Worm (Caenorhabditis elegans) whole organism, L3 larva: ENCODE results near the gene ugt-53.

Experiments
- R02D3.7 ChIP-seq: fragments of 150-350 bp; optimal IDR thresholded peaks from 2 replicates; lab custom pipeline; 2014; ENCODE audit warnings: missing biosample characterization, missing genetic modification characterization
- ZK546.5 ChIP-seq: sonication (generic microtip); optimal IDR thresholded peaks from 2 replicates; lab custom pipeline; 2017; ENCODE audit warnings: missing biosample characterization, missing genetic modification characterization
- aly-2 ChIP-seq: fragments of 150-350 bp; optimal IDR thresholded peaks from 2 replicates; lab custom pipeline; 2014; ENCODE audit warnings: missing biosample characterization, missing genetic modification characterization
- ama-1 ChIP-seq: fragments of 150-350 bp; optimal IDR thresholded peaks from 2 replicates; lab custom pipeline; 2018
- ceh-16 ChIP-seq: sonication (generic microtip); optimal IDR thresholded peaks from 2 replicates; lab custom pipeline; 2017; ENCODE audit warnings: missing biosample characterization, missing genetic modification characterization
- ceh-28 ChIP-seq: fragments of 150-350 bp; optimal IDR thresholded peaks from 2 replicates; lab custom pipeline; 2014; ENCODE audit warnings: missing biosample characterization, missing genetic modification reagents, missing genetic modification characterization
- ceh-9 ChIP-seq: sonication (generic microtip); optimal IDR thresholded peaks from 2 replicates; lab custom pipeline; 2018; ENCODE audit warnings: missing biosample characterization, missing genetic modification characterization
- daf-12 ChIP-seq: fragments of 150-350 bp; optimal IDR thresholded peaks from 2 replicates; lab custom pipeline; 2014; ENCODE audit warnings: missing biosample characterization, missing genetic modification reagents, missing genetic modification characterization
- egl-5 ChIP-seq: fragments of 150-350 bp; optimal IDR thresholded peaks from 2 replicates; lab custom pipeline; 2017; ENCODE audit warnings: missing biosample characterization, missing genetic modification reagents, missing genetic modification characterization, inconsistent platforms
- elt-1 ChIP-seq: fragments of 150-350 bp; optimal IDR thresholded peaks from 2 replicates; lab custom pipeline; 2014; ENCODE audit warnings: missing biosample characterization, missing genetic modification characterization
- elt-2 ChIP-seq: sonication (generic microtip); optimal IDR thresholded peaks from 2 replicates; lab custom pipeline; 2016; ENCODE audit warnings: missing genetic modification reagents, mild to moderate bottlenecking, missing genetic modification characterization, missing compliant biosample characterization
- elt-3 ChIP-seq, 3 experiments: fragments of 150-350 bp in 1 of 3; sonication (generic microtip) in 2 of 3; optimal IDR thresholded peaks; 2 replicates in 2 of 3; 4 replicates in 1 of 3; lab custom pipeline; 2014 to 2017; ENCODE audit warnings: missing biosample characterization in 3 of 3, missing genetic modification characterization in 3 of 3
- eor-1 ChIP-seq, 2 experiments: fragments of 150-350 bp; optimal IDR thresholded peaks; 2 replicates each; lab custom pipeline; 2014 to 2018; ENCODE audit warnings: missing biosample characterization in 2 of 2, missing genetic modification characterization in 2 of 2
- fkh-2 ChIP-seq: fragments of 150-350 bp; optimal IDR thresholded peaks from 2 replicates; lab custom pipeline; 2014; ENCODE audit warnings: missing biosample characterization, missing genetic modification reagents, missing genetic modification characterization
- fos-1 ChIP-seq: fragments of 150-350 bp; optimal IDR thresholded peaks from 2 replicates; lab custom pipeline; 2014; ENCODE audit warnings: missing biosample characterization, missing genetic modification characterization
- hmg-11 ChIP-seq: sonication (generic microtip); optimal IDR thresholded peaks from 2 replicates; lab custom pipeline; 2016; ENCODE audit warnings: missing genetic modification characterization, missing compliant biosample characterization
- jun-1 ChIP-seq: fragments of 150-350 bp; optimal IDR thresholded peaks from 2 replicates; lab custom pipeline; 2014; ENCODE audit warnings: missing biosample characterization, missing genetic modification reagents, missing genetic modification characterization
- lin-15B ChIP-seq: fragments of 150-350 bp; optimal IDR thresholded peaks from 2 replicates; lab custom pipeline; 2014; ENCODE audit warnings: missing biosample characterization, missing genetic modification characterization
- lin-39 ChIP-seq: fragments of 150-350 bp; optimal IDR thresholded peaks from 2 replicates; lab custom pipeline; 2018; ENCODE audit warnings: missing biosample characterization, missing genetic modification reagents, missing genetic modification characterization
- mdl-1 ChIP-seq: fragments of 150-350 bp; optimal IDR thresholded peaks from 2 replicates; lab custom pipeline; 2014; ENCODE audit warnings: missing biosample characterization, missing genetic modification characterization
- mml-1 ChIP-seq: fragments of 150-350 bp; sonication (generic microtip); optimal IDR thresholded peaks from 3 replicates; lab custom pipeline; 2014; ENCODE audit warnings: missing biosample characterization, missing genetic modification characterization
- nhr-67 ChIP-seq: fragments of 150-350 bp; optimal IDR thresholded peaks from 2 replicates; lab custom pipeline; 2014; ENCODE audit warnings: missing biosample characterization, missing genetic modification characterization
- nhr-76 ChIP-seq: fragments of 150-350 bp; sonication (generic microtip); optimal IDR thresholded peaks from 5 replicates; lab custom pipeline; 2014; ENCODE audit warnings: missing biosample characterization, missing genetic modification characterization
- pha-4 ChIP-seq: fragments of 150-350 bp; optimal IDR thresholded peaks from 2 replicates; lab custom pipeline; 2014; ENCODE audit warnings: missing biosample characterization, missing genetic modification reagents, missing genetic modification characterization
- sea-2 ChIP-seq: fragments of 150-350 bp; sonication (generic microtip); optimal IDR thresholded peaks from 4 replicates; lab custom pipeline; 2014; ENCODE audit warnings: missing biosample characterization, missing genetic modification reagents, missing genetic modification characterization
- tbx-2 ChIP-seq: sonication (generic microtip); optimal IDR thresholded peaks from 2 replicates; lab custom pipeline; 2016; ENCODE audit warnings: mild to moderate bottlenecking, missing genetic modification characterization, missing compliant biosample characterization
- unc-39 ChIP-seq: sonication (generic microtip); optimal IDR thresholded peaks from 4 replicates; lab custom pipeline; 2017; ENCODE audit warnings: missing biosample characterization, missing genetic modification characterization
- unc-62 ChIP-seq: fragments of 150-350 bp; sonication (generic microtip); optimal IDR thresholded peaks from 4 replicates; lab custom pipeline; 2014; ENCODE audit warnings: missing biosample characterization, missing genetic modification reagents, missing genetic modification characterization
- ztf-4 ChIP-seq: fragments of 150-350 bp; optimal IDR thresholded peaks from 2 replicates; lab custom pipeline; 2014; ENCODE audit warnings: missing biosample characterization, missing genetic modification characterization

ugt-53 gene

DNA sequence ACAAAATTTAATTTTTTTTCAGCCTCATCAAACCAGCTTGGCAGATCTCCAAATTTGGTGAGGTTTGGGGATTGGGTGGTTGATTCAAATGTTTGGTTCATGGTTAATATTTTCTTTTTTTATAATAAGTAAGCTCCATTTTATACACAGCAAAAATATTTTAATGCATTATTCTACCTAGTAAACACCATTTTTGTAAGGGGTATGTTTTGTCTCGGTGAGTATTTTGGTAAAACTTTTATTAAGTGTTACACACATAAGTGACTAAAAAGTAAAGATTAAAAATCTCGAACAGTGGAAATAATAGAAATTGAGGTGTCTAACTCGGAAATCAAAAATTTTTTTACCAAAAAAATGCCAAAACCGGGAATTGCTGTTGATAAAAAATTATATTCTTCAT lies 39.5 kb downstream of the ugt-53 start, which contains the start of gene srw-4:
srw-4 (minus strand) TSS at position 101 of the 400 bp plus-strand sequence.
- TF ChIP-seq R02D3.7 (tag; lab: Kevin White, UChicago) (no peak), ZK546.5 (tag; lab: Kevin White, UChicago) (no peak), lin-39 (tag; lab: Kevin White, UChicago) (no peak)

DNA sequence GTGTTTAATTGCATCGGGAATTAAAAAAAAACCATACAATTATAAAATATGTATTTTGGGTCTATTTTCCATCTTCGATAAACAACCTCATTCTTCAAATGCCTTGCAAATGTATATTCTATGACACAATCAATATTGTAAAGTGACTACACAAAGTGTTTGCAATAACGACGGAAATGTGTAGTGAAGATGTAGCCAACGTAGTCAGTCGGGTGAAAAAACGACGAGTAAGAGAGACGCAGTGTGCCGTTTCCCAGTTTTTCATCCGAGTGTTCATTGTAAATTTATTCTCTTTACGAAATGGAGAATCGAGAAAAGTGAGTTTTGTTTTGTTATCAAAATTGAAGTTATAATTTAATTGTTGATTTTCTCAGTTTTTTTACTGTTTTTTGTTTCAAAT lies 42.8 kb downstream of the ugt-53 start, which contains the start of gene F37B4.15:
F37B4.15 (plus strand) TSS at position 301 of the 400 bp plus-strand sequence.
- TF ChIP-seq lin-39 (tag; lab: Kevin White, UChicago): no peak
- TF ChIP-seq aly-2 (tag; lab: Kevin White, UChicago): no peak

- TF ChIP-seq nhr-76 (tag; lab: Kevin White, UChicago) (no peak), ZK546.5 (tag; lab: Kevin White, UChicago) (no peak), ztf-4 (tag; lab: Kevin White, UChicago) (no peak), jun-1 (tag; lab: Kevin White, UChicago) (no peak), egl-5 (tag; lab: Kevin White, UChicago) (no peak), unc-62 (GFP tag; lab: Kevin White, UChicago) (no peak), eor-1 (tag; optimal IDR thresholded peaks at IDR 0.05; lab: Kevin White, UChicago) (no peak), lin-39 (tag; lab: Kevin White, UChicago) (no peak), nhr-67 (no peak), ama-1 (lab: Kevin White, UChicago) (no peak), mdl-1 (no peak), fos-1 (tag; lab: Kevin White, UChicago) (no peak), hmg-11 (tag; lab: Kevin White, UChicago) (no peak)
- TF ChIP-seq, all 47 proteins: peak for 0
Observed at ce11 chrV:2892976-2893375, 43.8 kb downstream of the ugt-53 start, which contains the start of gene srh-127. Gene srh-127 (plus strand): TSS chrV:2893276.

- peak; percentile 51 for TF ChIP-seq elt-2 (tag; lab: Kevin White, UChicago)
- no peak for TF ChIP-seq elt-1 (tag; lab: Kevin White, UChicago)
Observed at ce11 chrV:2896198-2896660, 47.1 kb downstream of the ugt-53 start, which contains the start of gene pals-32. Gene pals-32 (plus strand): TSS chrV:2896610.

DNA sequence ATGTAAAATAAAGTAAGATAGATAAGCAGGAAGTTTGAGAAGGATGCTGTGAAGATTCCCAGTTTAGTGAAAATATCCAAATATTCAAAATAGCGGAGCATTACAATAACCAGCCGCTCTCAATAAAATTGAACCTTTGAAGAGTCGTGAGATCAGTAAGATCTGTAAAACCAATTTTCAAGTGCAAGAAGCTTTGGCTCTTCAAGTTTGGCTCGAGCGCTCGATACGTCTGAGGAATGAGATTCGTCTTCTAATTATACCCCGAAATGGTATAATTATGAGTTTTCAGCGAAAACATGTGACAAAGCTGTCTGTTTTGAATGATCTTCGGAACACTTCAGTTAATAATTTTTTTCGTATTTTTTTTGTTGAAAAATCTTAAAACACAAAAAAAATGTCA lies 50.7 kb downstream of the ugt-53 start, which contains the start of gene str-46:
str-46 (minus strand) TSS at position 101 of the 400 bp plus-strand sequence.
- TF ChIP-seq nhr-76 (tag; lab: Kevin White, UChicago): no peak
- TF ChIP-seq pha-4 (tag; lab: Kevin White, UChicago): no peak
- TF ChIP-seq ceh-9 (tag; lab: Kevin White, UChicago): no peak
- no peak for TF ChIP-seq daf-12
- no peak for TF ChIP-seq elt-1 (tag; lab: Kevin White, UChicago)
- no peak for TF ChIP-seq ceh-16 (tag; lab: Kevin White, UChicago)
- TF ChIP-seq tbx-2 (tag; lab: Kevin White, UChicago): no peak
- TF ChIP-seq lin-15B (tag; lab: Kevin White, UChicago): no peak
- TF ChIP-seq fkh-2: no peak
- no peak for TF ChIP-seq sea-2 (GFP tag; lab: Kevin White, UChicago)
- no peak for TF ChIP-seq unc-39 (tag; lab: Kevin White, UChicago)
- no peak for TF ChIP-seq ceh-28 (tag; lab: Kevin White, UChicago)
- no peak for TF ChIP-seq elt-3 (tag; optimal IDR thresholded peaks at IDR 0.05; lab: Kevin White, UChicago)
- TF ChIP-seq mml-1 (tag; lab: Kevin White, UChicago): no peak
- no peak for TF ChIP-seq elt-2 (tag; lab: Kevin White, UChicago)
